Fruit fly (Drosophila melanogaster): Measurements from ENCODE around the gene DNAlig4.

DNAlig4 gene

dm6 chrX:13625888-13626578, 41.6 kb downstream of the DNAlig4 start:
- TF ChIP-seq tai (GFP tag; optimal IDR thresholded peaks at IDR 0.05) (no peak), Hnf4 (GFP tag; optimal IDR thresholded peaks at IDR 0.05) (no peak), N (GFP tag; optimal IDR thresholded peaks at IDR 0.05) (no peak), dmrt93B (GFP tag; optimal IDR thresholded peaks at IDR 0.05) (no peak), GATAd (GFP tag; optimal IDR thresholded peaks at IDR 0.05) (no peak)

DNA sequence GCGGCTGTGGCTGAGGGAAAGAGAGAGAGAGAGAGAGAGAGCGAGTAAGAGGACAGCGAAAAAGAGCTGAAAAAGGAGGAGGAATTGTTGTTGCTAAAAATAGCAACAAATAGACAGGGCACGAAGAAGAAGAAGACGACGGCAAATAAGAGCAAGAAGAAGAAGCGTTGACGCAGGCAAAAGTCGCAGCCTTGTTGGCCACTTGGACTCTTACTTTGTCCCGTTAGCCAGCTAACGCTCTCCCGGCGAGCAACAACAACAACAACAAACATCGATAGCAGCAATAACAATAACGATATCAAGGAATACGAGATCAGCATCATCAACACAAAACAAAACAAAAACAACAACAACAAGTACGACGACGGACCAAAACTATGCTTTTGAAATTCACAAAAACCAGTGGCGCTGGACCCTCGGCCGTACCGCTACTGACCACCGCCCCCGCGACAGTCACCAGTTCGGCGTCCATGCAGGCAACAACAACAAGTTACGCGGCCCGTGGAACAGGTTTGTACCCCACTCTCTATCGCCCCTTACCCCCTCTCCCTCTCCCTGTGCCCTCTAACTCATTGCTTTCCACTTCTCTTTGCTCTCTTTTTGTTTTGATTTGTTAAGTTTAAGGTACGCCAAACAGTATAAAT, 42.4 kb downstream of the DNAlig4 start:
- peak; percentile 30 for TF ChIP-seq psq (GFP tag; optimal IDR thresholded peaks at IDR 0.05)
- TF ChIP-seq dl (GFP tag; optimal IDR thresholded peaks at IDR 0.05; ENCODE audit: insufficient read depth in 1 of 2, partially characterized antibody in 2 of 2), result peak in 1 of 2 experiments; percentile 32
- TF ChIP-seq Sp1 (GFP tag; optimal IDR thresholded peaks at IDR 0.05), result no peak
- peak; percentile 43 for TF ChIP-seq Dif (GFP tag; optimal IDR thresholded peaks at IDR 0.05; ENCODE audit: partially characterized antibody)

DNA sequence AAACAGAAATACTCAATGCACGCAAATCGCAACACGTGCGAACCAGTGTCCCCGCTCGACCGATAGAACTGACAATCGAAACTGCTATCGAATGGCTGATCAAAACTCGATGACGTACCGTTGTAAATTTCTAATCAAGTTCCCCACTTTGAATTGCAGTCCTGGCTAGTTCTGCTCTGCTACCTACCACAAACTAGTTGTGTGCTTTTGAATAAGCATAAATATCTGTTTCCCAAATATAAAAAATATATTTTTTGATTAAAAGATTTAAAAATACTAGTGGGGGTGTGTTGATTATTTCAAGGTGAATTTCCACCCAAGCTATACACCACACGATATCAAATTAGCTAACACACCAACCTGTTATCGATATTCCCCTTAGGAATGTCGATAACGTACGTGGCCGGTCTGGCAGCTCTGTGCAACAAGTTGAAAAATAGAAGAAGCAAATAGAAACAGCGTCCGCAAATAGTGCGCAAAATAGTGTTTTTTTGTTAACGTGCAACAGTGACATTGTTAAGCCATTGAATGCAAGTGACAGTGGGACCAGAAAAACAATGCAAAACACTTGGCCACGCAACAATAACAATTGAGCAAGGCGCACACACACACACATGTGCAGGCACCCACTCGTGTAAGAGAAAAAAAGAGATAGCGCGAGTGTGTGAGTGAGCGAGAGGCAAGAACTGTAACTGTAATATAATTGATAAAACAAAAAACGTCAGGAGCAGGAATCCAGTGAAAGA, 43.1 kb downstream of the DNAlig4 start, which contains the start of the genes CG2691 and NFAT:
TSS of gene CG2691 (minus strand) at position 75 of the 746 bp plus-strand sequence.
TSS of gene NFAT (plus strand) at position 412 of the 746 bp plus-strand sequence.
- TF ChIP-seq h (GFP tag; optimal IDR thresholded peaks at IDR 0.05) (peak; percentile 8), Hr78 (GFP tag; optimal IDR thresholded peaks at IDR 0.05) (no peak), sv (GFP tag; optimal IDR thresholded peaks at IDR 0.05) (no peak), Myc (optimal IDR thresholded peaks at IDR 0.05) (peak; percentile 53), tai (GFP tag; optimal IDR thresholded peaks at IDR 0.05) (no peak)

DNA sequence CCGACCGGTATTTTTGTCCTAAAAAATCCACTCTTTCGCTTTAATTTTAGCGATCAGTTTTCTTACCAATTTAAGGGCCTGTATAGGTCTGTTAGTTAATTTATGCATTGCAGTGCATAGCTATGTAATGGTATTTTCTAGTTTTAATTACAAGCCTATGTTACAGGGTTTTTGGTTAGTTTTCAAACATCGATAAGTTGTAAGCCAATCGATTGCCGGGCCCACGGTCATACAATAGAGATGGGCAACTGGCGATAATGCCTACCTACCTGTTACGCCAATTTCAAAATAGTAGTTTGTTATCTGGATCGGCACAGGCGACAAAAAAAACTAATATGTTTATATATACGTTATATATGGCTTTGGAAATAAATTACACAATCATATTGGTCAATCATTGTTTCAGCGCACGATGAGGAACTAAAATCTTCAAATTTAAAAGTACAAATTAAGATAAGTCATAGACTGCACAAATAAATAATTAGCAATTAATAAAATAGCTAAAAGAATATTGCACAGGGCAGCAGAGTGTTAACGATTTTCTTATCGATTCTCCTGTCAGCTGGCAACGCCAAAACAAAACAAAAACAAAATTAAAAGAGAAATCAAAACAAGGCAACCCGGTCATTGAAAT, 51.1 kb downstream of the DNAlig4 start, which contains the start of the genes tth and Tango2:
TSS of gene tth (minus strand) at position 170 of the 634 bp plus-strand sequence.
TSS of gene Tango2 (plus strand) at position 573 of the 634 bp plus-strand sequence.
- TF ChIP-seq br (GFP tag; optimal IDR thresholded peaks at IDR 0.05), result peak; percentile 85
- peak; percentile 87 for TF ChIP-seq h (GFP tag; optimal IDR thresholded peaks at IDR 0.05)
- TF ChIP-seq N (GFP tag; optimal IDR thresholded peaks at IDR 0.05), result no peak
- TF ChIP-seq sv (GFP tag; optimal IDR thresholded peaks at IDR 0.05), result peak; percentile 55
- no peak for TF ChIP-seq brk (GFP tag; optimal IDR thresholded peaks at IDR 0.05)
- TF ChIP-seq Mio (GFP tag; optimal IDR thresholded peaks at IDR 0.05), result peak; percentile 16
- TF ChIP-seq dmrt93B (GFP tag; optimal IDR thresholded peaks at IDR 0.05), result no peak
- no peak for TF ChIP-seq GATAd (GFP tag; optimal IDR thresholded peaks at IDR 0.05)
- no peak for TF ChIP-seq CrebA (GFP tag; optimal IDR thresholded peaks at IDR 0.05; ENCODE audit: borderline replicate concordance)
- TF ChIP-seq Vsx2 (GFP tag; optimal IDR thresholded peaks at IDR 0.05; ENCODE audit: partially characterized antibody), result no peak
- TF ChIP-seq Sp1 (GFP tag; optimal IDR thresholded peaks at IDR 0.05), result peak; percentile 88
- peak; percentile 53 for TF ChIP-seq dsf (GFP tag; optimal IDR thresholded peaks at IDR 0.05; ENCODE audit: borderline replicate concordance)
- no peak for TF ChIP-seq Dif (GFP tag; optimal IDR thresholded peaks at IDR 0.05; ENCODE audit: partially characterized antibody)
- TF ChIP-seq Abd-B (GFP tag; optimal IDR thresholded peaks at IDR 0.05), result no peak
- no peak for TF ChIP-seq pan (optimal IDR thresholded peaks at IDR 0.05)
- peak; percentile 90 for TF ChIP-seq fru (GFP tag; optimal IDR thresholded peaks at IDR 0.05)
- no peak for TF ChIP-seq jim (GFP tag; optimal IDR thresholded peaks at IDR 0.05)
- peak; percentile 14 for TF ChIP-seq CG32264 (GFP tag; optimal IDR thresholded peaks at IDR 0.05)
- peak; percentile 56 for TF ChIP-seq psq (GFP tag; optimal IDR thresholded peaks at IDR 0.05)
- peak; percentile 54 for TF ChIP-seq CG9705 (GFP tag; optimal IDR thresholded peaks at IDR 0.05)
- no peak for TF ChIP-seq lola (GFP tag; optimal IDR thresholded peaks at IDR 0.05)
- no peak for TF ChIP-seq sage (GFP tag; optimal IDR thresholded peaks at IDR 0.05)
- TF ChIP-seq foxo (GFP tag; optimal IDR thresholded peaks at IDR 0.05), result peak in 1 of 2 experiments; percentile 90
- no peak for TF ChIP-seq Hr78 (GFP tag; optimal IDR thresholded peaks at IDR 0.05)
- TF ChIP-seq tai (GFP tag; optimal IDR thresholded peaks at IDR 0.05), result no peak
- TF ChIP-seq woc (GFP tag; optimal IDR thresholded peaks at IDR 0.05), result peak; percentile 73
- TF ChIP-seq Rel (GFP tag; optimal IDR thresholded peaks at IDR 0.05), result peak; percentile 36
- peak; percentile 55 for TF ChIP-seq Rel (tag; optimal IDR thresholded peaks at IDR 0.05)
- no peak for TF ChIP-seq Dfd (GFP tag; optimal IDR thresholded peaks at IDR 0.05)
- TF ChIP-seq Myc (optimal IDR thresholded peaks at IDR 0.05), result no peak
- no peak for TF ChIP-seq dl (GFP tag; optimal IDR thresholded peaks at IDR 0.05; ENCODE audit: insufficient read depth in 1 of 2, partially characterized antibody in 2 of 2)
- no peak for TF ChIP-seq usp (GFP tag; optimal IDR thresholded peaks at IDR 0.05)
- TF ChIP-seq HLH106 (tag; optimal IDR thresholded peaks at IDR 0.05), result peak; percentile 89
- peak; percentile 84 for TF ChIP-seq ey (GFP tag; optimal IDR thresholded peaks at IDR 0.05)
- TF ChIP-seq Hr83 (GFP tag; optimal IDR thresholded peaks at IDR 0.05; ENCODE audit: poor library complexity, severe bottlenecking), result peak; percentile 2
- no peak for TF ChIP-seq Hnf4 (GFP tag; optimal IDR thresholded peaks at IDR 0.05)
- TF ChIP-seq OdsH (GFP tag; optimal IDR thresholded peaks at IDR 0.05), result peak; percentile 80
- TF ChIP-seq rgr (GFP tag; optimal IDR thresholded peaks at IDR 0.05), result peak; percentile 87
